Fruit fly (Drosophila melanogaster): Measurements from ENCODE around the gene CG42780.

The CG42780 gene

dm6 chrX:7302329-7302728, 29.7 kb downstream of the CG42780 start (continued):
- TF ChIP-seq CG18764 (GFP tag; optimal IDR thresholded peaks at IDR 0.05) (no peak), dmrt99B (tag; optimal IDR thresholded peaks at IDR 0.05) (peak; percentile 45), ATbp (GFP tag; optimal IDR thresholded peaks at IDR 0.05) (peak; percentile 11), CG2889 (GFP tag; IDR thresholded peaks at IDR 0.05) (no peak), vnd (GFP tag; IDR thresholded peaks at IDR 0.05; ENCODE audit: partially characterized antibody) (no peak), CG43689 (GFP tag; IDR thresholded peaks at IDR 0.05) (no peak), C15 (GFP tag; IDR thresholded peaks at IDR 0.05) (no peak), cato (GFP tag; optimal IDR thresholded peaks at IDR 0.05; ENCODE audit: borderline replicate concordance) (no peak), zen2 (GFP tag; IDR thresholded peaks at IDR 0.05; ENCODE audit: partially characterized antibody) (no peak), CG32767 (GFP tag; IDR thresholded peaks at IDR 0.05) (no peak; the same call in 1 of the 2 replicates), Elba2 (GFP tag; optimal IDR thresholded peaks at IDR 0.05) (no peak), insv (GFP tag; optimal IDR thresholded peaks at IDR 0.05) (no peak), CG18619 (GFP tag; optimal IDR thresholded peaks at IDR 0.05) (no peak), sisA (GFP tag; IDR thresholded peaks at IDR 0.05) (peak; percentile 45), CG32532 (GFP tag; IDR thresholded peaks at IDR 0.05) (no peak), CG30020 (tag; optimal IDR thresholded peaks at IDR 0.05) (no peak), pzg (GFP tag; optimal IDR thresholded peaks at IDR 0.05) (no peak), lov (optimal IDR thresholded peaks at IDR 0.05) (no peak), lov (GFP tag; IDR thresholded peaks at IDR 0.05) (no peak), CG13287 (GFP tag; IDR thresholded peaks at IDR 0.05; ENCODE audit: partially characterized antibody) (no peak), Dek (tag; optimal IDR thresholded peaks at IDR 0.05) (no peak), croc (GFP tag; conservative IDR thresholded peaks at IDR 0.05) (peak; percentile 19; the same call in 2 of the 3 replicates), lilli (GFP tag; optimal IDR thresholded peaks at IDR 0.05) (no peak), fru (optimal IDR thresholded peaks at IDR 0.05) (no peak), chm (GFP tag; IDR thresholded peaks at IDR 0.05) (peak; percentile 47; the same call in 1 of the 2 replicates), CG7786 (GFP tag; optimal IDR thresholded peaks at IDR 0.05) (no peak), CG11398 (GFP tag; optimal IDR thresholded peaks at IDR 0.05) (no peak), Adf1 (GFP tag; IDR thresholded peaks at IDR 0.05) (no peak), abd-A (tag; optimal IDR thresholded peaks at IDR 0.05) (no peak), tgo (GFP tag; IDR thresholded peaks at IDR 0.05) (peak; percentile 37; the same call in 2 of the 3 replicates), CG17328 (GFP tag; IDR thresholded peaks at IDR 0.05) (peak; percentile 42; the same call in 1 of the 2 replicates), CG15696 (tag; optimal IDR thresholded peaks at IDR 0.05) (no peak), Lim3 (GFP tag; IDR thresholded peaks at IDR 0.05) (no peak), dpn (GFP tag; optimal IDR thresholded peaks at IDR 0.05) (peak in 1 of 2 experiments; percentile 15), unc-4 (GFP tag; IDR thresholded peaks at IDR 0.05; ENCODE audit: partially characterized antibody) (no peak), CHES-1-like (GFP tag; optimal IDR thresholded peaks at IDR 0.05) (no peak), Med (GFP tag) (peak; percentile 53), gro (GFP tag; optimal IDR thresholded peaks at IDR 0.05) (no peak), Myb (GFP tag; optimal IDR thresholded peaks at IDR 0.05) (no peak), Fer1 (GFP tag; optimal IDR thresholded peaks at IDR 0.05) (no peak), cas (GFP tag; IDR thresholded peaks at IDR 0.05) (no peak), CG12219 (GFP tag; optimal IDR thresholded peaks at IDR 0.05) (no peak), E2f2 (GFP tag; IDR thresholded peaks at IDR 0.05) (no peak), GATAe (GFP tag; conservative IDR thresholded peaks at IDR 0.05) (no peak), luna (GFP tag; optimal IDR thresholded peaks at IDR 0.05) (no peak), CG4424 (GFP tag; optimal IDR thresholded peaks at IDR 0.05) (peak; percentile 49), eve (GFP tag; optimal IDR thresholded peaks at IDR 0.05) (no peak), vvl (GFP tag; IDR thresholded peaks at IDR 0.05) (peak; percentile 51), B-H2 (GFP tag; optimal IDR thresholded peaks at IDR 0.05) (no peak), HmgZ (tag; optimal IDR thresholded peaks at IDR 0.05) (no peak), CG13424 (tag; optimal IDR thresholded peaks at IDR 0.05) (peak; percentile 27), bsh (GFP tag; optimal IDR thresholded peaks at IDR 0.05) (peak; percentile 70 to 84)
